Fruit fly (Drosophila melanogaster) whole organism, wandering third instar larva: Measurements from ENCODE around the gene GILT3.

ENCODE experiments used
- CrebA ChIP-seq: fragments of 200-800 bp; sonication (Bioruptor generic); optimal IDR thresholded peaks from 2 replicates; lab custom pipeline; 2016; ENCODE audit warnings: missing biosample characterization, mild to moderate bottlenecking, missing genetic modification characterization, borderline replicate concordance
- HLH106 ChIP-seq: fragments of 200-800 bp; optimal IDR thresholded peaks from 3 replicates; lab custom pipeline; 2019; ENCODE audit warnings: missing biosample characterization, mild to moderate bottlenecking, missing genetic modification characterization, moderate library complexity

GILT3 gene

DNA sequence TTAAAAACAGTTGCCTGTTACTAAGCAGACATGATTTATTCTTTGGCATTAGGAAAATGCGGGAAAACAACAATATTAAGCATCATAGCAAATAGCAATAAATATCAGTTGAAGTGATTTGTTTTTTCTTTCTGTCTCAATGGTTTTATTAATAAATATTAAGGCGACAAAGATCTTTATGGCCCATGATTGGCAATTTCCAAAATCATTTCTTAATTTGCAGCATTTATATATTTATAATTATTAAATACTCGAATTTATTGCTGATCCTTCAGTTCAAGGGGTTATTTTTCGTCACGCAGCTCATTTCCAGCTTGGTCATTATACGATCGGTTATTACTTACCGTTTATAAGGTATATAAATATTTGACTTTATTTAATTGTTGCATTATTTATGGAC is 50.5 kb downstream of the GILT3 start:
- TF ChIP-seq HLH106 (no peak), CrebA (GFP tag; lab: Kevin White, UChicago) (peak; percentile 23)
